Worm (Caenorhabditis elegans): ENCODE data around the gene F11C1.1.
A peak's percentile ranks its signal among the peaks of the same experiment; 100 is the strongest.

The F11C1.1 gene

DNA sequence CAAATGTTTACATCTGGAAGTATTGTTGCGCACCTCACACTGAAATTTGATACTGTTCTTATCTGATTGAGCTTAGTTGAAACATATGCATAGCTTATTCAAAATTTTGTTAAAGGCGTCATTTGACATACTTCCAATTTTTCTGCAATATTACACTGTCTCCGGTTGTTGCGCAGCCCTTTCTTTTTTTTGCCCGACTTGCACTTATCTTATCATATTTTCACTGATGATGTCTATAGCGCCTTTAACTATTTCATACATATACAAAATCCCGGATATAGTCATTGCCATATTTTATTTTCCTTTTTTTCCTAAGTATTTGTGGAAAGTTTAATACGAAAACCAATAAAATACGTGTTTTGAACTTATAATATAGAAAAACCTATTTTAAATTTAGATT lies 16.4 kb upstream of the F11C1.1 start:
- no peak for TF ChIP-seq fkh-2 (tag; optimal IDR thresholded peaks at IDR 0.05)
- no peak for TF ChIP-seq eor-1 (tag; optimal IDR thresholded peaks at IDR 0.05)
- TF ChIP-seq elt-3 (tag; optimal IDR thresholded peaks at IDR 0.05), result no peak
- TF ChIP-seq nhr-28 (tag; optimal IDR thresholded peaks at IDR 0.05), result no peak
- TF ChIP-seq nhr-76 (tag; optimal IDR thresholded peaks at IDR 0.05), result no peak
- no peak for TF ChIP-seq ztf-4 (tag; optimal IDR thresholded peaks at IDR 0.05)
- TF ChIP-seq tbx-2 (tag; optimal IDR thresholded peaks at IDR 0.05), result no peak
- TF ChIP-seq ceh-28 (tag; optimal IDR thresholded peaks at IDR 0.05), result no peak
- no peak for TF ChIP-seq lin-15B (tag; optimal IDR thresholded peaks at IDR 0.05)

DNA sequence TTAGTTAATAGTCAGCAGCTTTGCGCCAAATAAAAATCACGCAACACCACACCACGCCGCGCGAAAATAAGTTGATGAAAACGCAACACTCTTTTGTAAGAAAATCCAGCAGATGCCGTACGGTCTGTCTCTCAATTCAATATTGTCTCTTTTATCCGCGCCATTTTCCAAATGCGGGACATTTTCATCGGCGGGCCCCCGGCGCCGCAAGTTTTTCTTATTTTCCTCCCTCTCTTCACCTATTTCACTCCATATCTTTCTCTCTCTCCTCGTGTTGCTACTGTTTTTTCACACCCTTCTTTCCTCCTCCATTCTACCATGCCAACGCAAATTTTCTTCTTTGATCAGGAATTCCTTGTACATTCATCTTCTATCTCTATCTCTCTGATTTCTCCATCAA lies 15.9 kb upstream of the F11C1.1 start:
- no peak for TF ChIP-seq ceh-9 (tag; optimal IDR thresholded peaks at IDR 0.05)
- TF ChIP-seq unc-39 (tag; optimal IDR thresholded peaks at IDR 0.05), result no peak
- TF ChIP-seq hmg-11 (tag; optimal IDR thresholded peaks at IDR 0.05), result no peak
- peak; percentile 33 for TF ChIP-seq nhr-25 (tag; optimal IDR thresholded peaks at IDR 0.05)
- no peak for TF ChIP-seq pqm-1 (tag; optimal IDR thresholded peaks at IDR 0.05)
- no peak for TF ChIP-seq snpc-4 (tag; optimal IDR thresholded peaks at IDR 0.05)

DNA sequence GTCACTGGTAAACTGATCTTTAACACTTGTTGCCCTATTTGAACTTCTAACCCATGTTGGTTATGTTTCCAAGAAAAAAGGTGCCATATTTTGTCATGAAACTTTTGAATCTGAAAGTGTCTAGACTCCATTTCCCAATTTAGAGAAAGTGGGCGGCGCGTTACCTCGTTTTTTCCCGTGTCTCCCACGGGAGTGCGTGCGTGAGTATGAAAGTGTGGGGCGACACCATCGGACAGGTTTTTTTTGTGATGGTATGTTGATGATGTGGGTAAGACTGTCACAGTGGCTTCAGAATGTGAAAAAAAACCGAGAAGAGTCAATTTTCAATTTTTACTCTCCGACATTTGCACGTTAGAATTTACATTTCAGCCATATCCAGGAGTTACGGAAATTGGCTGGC lies 15.4 kb upstream of the F11C1.1 start:
- TF ChIP-seq egl-27 (tag; optimal IDR thresholded peaks at IDR 0.05), result no peak
- peak; percentile 67 for TF ChIP-seq nhr-25 (tag; optimal IDR thresholded peaks at IDR 0.05)

DNA sequence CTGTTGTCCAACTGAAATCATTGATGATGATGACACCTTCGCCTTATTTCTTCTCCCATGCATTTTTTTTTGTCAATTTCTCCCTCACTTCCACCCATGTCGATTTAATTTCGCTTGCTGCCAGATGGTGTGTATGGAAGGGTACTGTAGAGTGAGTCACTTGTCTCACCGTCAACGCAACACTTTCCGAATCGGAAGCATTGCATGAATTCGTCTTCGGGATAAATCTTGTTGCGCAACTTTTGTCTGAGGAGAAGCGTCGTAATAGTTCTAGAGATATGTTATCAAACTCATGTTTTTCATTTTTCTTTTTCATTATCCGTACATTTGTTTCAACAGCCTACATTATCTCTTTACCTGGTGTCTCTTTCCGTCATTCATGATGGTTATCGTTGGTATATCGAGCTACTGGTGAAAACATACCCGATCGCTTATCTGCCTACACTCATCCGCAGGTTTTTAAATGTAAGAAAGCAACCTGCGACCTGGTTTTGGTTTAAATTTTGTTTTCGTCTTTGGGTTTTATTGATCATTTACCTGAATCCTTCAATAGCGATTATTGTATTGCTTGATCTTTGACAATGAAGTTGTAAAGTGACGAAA lies 14.2 kb upstream of the F11C1.1 start:
- TF ChIP-seq unc-62 (GFP tag; optimal IDR thresholded peaks at IDR 0.05) (no peak), elt-1 (tag; optimal IDR thresholded peaks at IDR 0.05) (peak; percentile 87), pqm-1 (tag; optimal IDR thresholded peaks at IDR 0.05) (no peak), nhr-25 (tag; optimal IDR thresholded peaks at IDR 0.05) (peak; percentile 93), unc-39 (tag; optimal IDR thresholded peaks at IDR 0.05) (no peak), nhr-23 (tag; optimal IDR thresholded peaks at IDR 0.05) (peak; percentile 45), lin-39 (tag; optimal IDR thresholded peaks at IDR 0.05) (no peak)

DNA sequence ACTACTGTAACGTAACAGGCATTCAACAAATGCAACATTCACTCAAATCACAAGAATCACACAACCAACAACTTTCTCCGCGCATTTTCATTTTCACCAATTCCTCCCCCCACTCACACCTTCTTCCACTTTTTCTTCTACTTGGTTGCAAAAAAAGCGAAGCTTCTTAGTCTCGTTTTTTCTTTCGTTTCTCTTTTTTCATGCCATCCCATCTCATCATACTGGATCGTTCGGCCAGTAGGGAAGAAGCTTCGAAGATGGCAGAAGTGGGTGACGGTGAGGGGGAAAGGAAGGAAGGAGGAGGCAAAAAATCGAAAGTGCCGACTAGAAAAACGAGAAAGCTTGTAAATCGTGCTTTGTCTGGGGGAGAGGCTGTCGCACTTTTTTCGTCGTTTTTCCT lies 12.7 kb upstream of the F11C1.1 start:
- TF ChIP-seq nhr-25 (tag; optimal IDR thresholded peaks at IDR 0.05), result peak; percentile 92
- TF ChIP-seq lin-15B (tag; optimal IDR thresholded peaks at IDR 0.05), result no peak

DNA sequence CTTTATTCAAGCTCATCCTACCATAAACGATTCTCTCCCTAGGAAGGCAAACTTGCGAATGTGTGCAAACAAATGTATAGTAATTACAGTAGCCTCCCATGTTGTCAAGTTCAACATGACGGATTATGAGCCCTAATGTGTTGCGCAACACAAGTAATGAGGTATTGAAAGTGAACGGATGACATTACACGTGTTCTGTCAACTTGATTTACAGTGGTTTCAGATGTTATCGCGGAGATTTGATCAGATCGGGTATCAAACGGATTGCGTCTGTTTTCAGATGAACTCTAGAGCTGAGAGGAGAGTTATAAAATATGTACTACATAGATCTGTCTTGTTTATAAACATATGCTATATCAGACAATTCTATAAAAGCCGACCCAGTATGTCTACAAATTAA lies 11.9 kb upstream of the F11C1.1 start:
- TF ChIP-seq zag-1 (tag; optimal IDR thresholded peaks at IDR 0.05) (no peak), nhr-67 (tag; optimal IDR thresholded peaks at IDR 0.05) (no peak), elt-1 (tag; optimal IDR thresholded peaks at IDR 0.05) (peak; percentile 3)

DNA sequence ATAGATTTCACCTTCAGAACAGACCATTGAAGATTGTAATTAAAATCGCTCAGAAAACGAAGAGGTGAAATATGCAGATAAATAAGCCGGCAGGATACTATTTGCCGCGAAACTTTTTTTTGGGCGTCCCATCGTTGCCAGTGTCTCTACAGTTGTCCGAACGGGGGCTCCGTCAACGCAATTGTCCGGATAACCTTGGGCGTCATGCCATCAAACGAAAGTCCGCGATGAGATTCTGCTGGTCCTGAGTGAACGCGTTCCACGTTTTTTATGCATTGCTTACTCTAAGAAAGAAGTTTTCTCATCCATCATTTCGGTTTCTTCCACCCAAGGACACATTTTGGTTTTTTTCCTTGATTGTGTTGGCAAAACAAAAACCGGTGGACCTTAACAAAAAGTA lies 10.5 kb upstream of the F11C1.1 start:
- no peak for TF ChIP-seq ama-1 (optimal IDR thresholded peaks at IDR 0.05)
- TF ChIP-seq tbx-2 (tag; optimal IDR thresholded peaks at IDR 0.05), result no peak
- no peak for TF ChIP-seq pqm-1 (tag; optimal IDR thresholded peaks at IDR 0.05)
- no peak for TF ChIP-seq ceh-82 (tag; optimal IDR thresholded peaks at IDR 0.05)
- TF ChIP-seq ceh-9 (tag; optimal IDR thresholded peaks at IDR 0.05), result no peak
- TF ChIP-seq pha-4 (tag; optimal IDR thresholded peaks at IDR 0.05), result no peak
- TF ChIP-seq ztf-11 (tag; optimal IDR thresholded peaks at IDR 0.05), result no peak
- no peak for TF ChIP-seq ceh-16 (tag; optimal IDR thresholded peaks at IDR 0.05)
- no peak for TF ChIP-seq elt-2 (tag; optimal IDR thresholded peaks at IDR 0.05)
- no peak for TF ChIP-seq elt-1 (tag; optimal IDR thresholded peaks at IDR 0.05)
- no peak for TF ChIP-seq jun-1 (tag; optimal IDR thresholded peaks at IDR 0.05)
- TF ChIP-seq egl-5 (tag; optimal IDR thresholded peaks at IDR 0.05), result no peak
- TF ChIP-seq nfya-1 (tag; optimal IDR thresholded peaks at IDR 0.05; ENCODE audit: insufficient read depth), result no peak

Measured in whole organism, L3 larva.